Fruit fly (Drosophila melanogaster) Kc167 (cell line): ENCODE measurements around the gene CG11584.

Experiments used
- Myc ChIP-seq: fragments of >200 bp; optimal IDR thresholded peaks from 2 replicates; lab custom pipeline; 2017; ENCODE audit warnings: missing external identifiers
- Sin3A ChIP-seq: fragments of >200 bp; optimal IDR thresholded peaks from 2 replicates; lab custom pipeline; 2018; ENCODE audit warnings: missing external identifiers
- h ChIP-seq: fragments of >200 bp; optimal IDR thresholded peaks from 3 replicates; lab custom pipeline; 2018; ENCODE audit warnings: missing external identifiers
- insv ChIP-seq: fragments of >200 bp; optimal IDR thresholded peaks from 3 replicates; lab custom pipeline; 2018; ENCODE audit warnings: missing external identifiers
- psq ChIP-seq: fragments of >200 bp; optimal IDR thresholded peaks from 2 replicates; lab custom pipeline; 2017; ENCODE audit warnings: missing external identifiers
- ttk ChIP-seq: sonication (Bioruptor generic); optimal IDR thresholded peaks from 2 replicates; lab custom pipeline; 2017; ENCODE audit warnings: missing external identifiers

CG11584 gene

dm6 chrX:14180728-14181127, at the start of gene CG11584:
Gene CG11584 (plus strand): TSS chrX:14181028.
- TF ChIP-seq insv (lab: Kevin White, UChicago) (no peak), ttk (lab: Kevin White, UChicago) (no peak), Sin3A (lab: Kevin White, UChicago) (no peak), Myc (lab: Kevin White, UChicago) (no peak), h (no peak), psq (lab: Kevin White, UChicago) (no peak)

dm6 chrX:14133936-14134335, 46.9 kb upstream of the CG11584 start:
- TF ChIP-seq Myc (lab: Kevin White, UChicago): no peak
- TF ChIP-seq h: no peak
- no peak for TF ChIP-seq insv (lab: Kevin White, UChicago)
- no peak for TF ChIP-seq Sin3A (lab: Kevin White, UChicago)
- TF ChIP-seq ttk (lab: Kevin White, UChicago): no peak
- TF ChIP-seq psq (lab: Kevin White, UChicago): no peak

- TF ChIP-seq insv (lab: Kevin White, UChicago) (no peak), Myc (lab: Kevin White, UChicago) (no peak), Sin3A (lab: Kevin White, UChicago) (no peak), psq (lab: Kevin White, UChicago) (no peak), h (no peak), ttk (lab: Kevin White, UChicago) (no peak)
Measured at dm6 chrX:14148171-14148570, 32.7 kb upstream of the CG11584 start.

dm6 chrX:14149312-14149711, 31.5 kb upstream of the CG11584 start:
- TF ChIP-seq insv (lab: Kevin White, UChicago): no peak
- no peak for TF ChIP-seq h
- TF ChIP-seq Myc (lab: Kevin White, UChicago): no peak
- no peak for TF ChIP-seq Sin3A (lab: Kevin White, UChicago)
- TF ChIP-seq ttk (lab: Kevin White, UChicago): no peak
- TF ChIP-seq psq (lab: Kevin White, UChicago): no peak

- TF ChIP-seq insv (lab: Kevin White, UChicago): no peak
- no peak for TF ChIP-seq psq (lab: Kevin White, UChicago)
- TF ChIP-seq h: no peak
- no peak for TF ChIP-seq ttk (lab: Kevin White, UChicago)
- TF ChIP-seq Sin3A (lab: Kevin White, UChicago): no peak
- no peak for TF ChIP-seq Myc (lab: Kevin White, UChicago)
Measured at dm6 chrX:14151906-14152305, 28.9 kb upstream of the CG11584 start, which contains the start of gene CG12479. Gene CG12479 (minus strand): TSS chrX:14152006.

- no peak for TF ChIP-seq Myc (lab: Kevin White, UChicago)
Measured at dm6 chrX:14153689-14154088, 27.1 kb upstream of the CG11584 start.

dm6 chrX:14169068-14169642, 11.7 kb upstream of the CG11584 start, which contains the start of gene CG12480:
Gene CG12480 (plus strand): TSS chrX:14169592.
- TF ChIP-seq Sin3A (lab: Kevin White, UChicago) (no peak), h (no peak), psq (lab: Kevin White, UChicago) (no peak)

- TF ChIP-seq Sin3A (lab: Kevin White, UChicago) (no peak), Myc (lab: Kevin White, UChicago) (no peak), psq (lab: Kevin White, UChicago) (no peak), h (no peak), ttk (lab: Kevin White, UChicago) (no peak), insv (lab: Kevin White, UChicago) (no peak)
Measured at dm6 chrX:14172524-14172923, 8.3 kb upstream of the CG11584 start, which contains the start of gene betaNACtes1. Gene betaNACtes1 (minus strand): TSS chrX:14172624.

dm6 chrX:14173654-14174053, 7.2 kb upstream of the CG11584 start:
- TF ChIP-seq Sin3A (lab: Kevin White, UChicago): no peak
- no peak for TF ChIP-seq insv (lab: Kevin White, UChicago)
- TF ChIP-seq psq (lab: Kevin White, UChicago): no peak
- no peak for TF ChIP-seq Myc (lab: Kevin White, UChicago)
- TF ChIP-seq ttk (lab: Kevin White, UChicago): no peak
- no peak for TF ChIP-seq h

dm6 chrX:14174456-14174855, 6.4 kb upstream of the CG11584 start, which contains the start of gene CG1368:
Gene CG1368 (plus strand): TSS chrX:14174756.
- TF ChIP-seq Sin3A (lab: Kevin White, UChicago): no peak
- TF ChIP-seq insv (lab: Kevin White, UChicago): no peak
- TF ChIP-seq psq (lab: Kevin White, UChicago): no peak
- TF ChIP-seq h: no peak
- no peak for TF ChIP-seq ttk (lab: Kevin White, UChicago)
- TF ChIP-seq Myc (lab: Kevin White, UChicago): no peak

- TF ChIP-seq Sin3A (lab: Kevin White, UChicago) (no peak), h (no peak), Myc (lab: Kevin White, UChicago) (no peak), psq (lab: Kevin White, UChicago) (no peak), insv (lab: Kevin White, UChicago) (no peak), ttk (lab: Kevin White, UChicago) (no peak)
Measured at dm6 chrX:14175663-14176062, 5.2 kb upstream of the CG11584 start.

dm6 chrX:14176623-14177022, 4.2 kb upstream of the CG11584 start, which contains the start of gene CG11581:
Gene CG11581 (plus strand): TSS chrX:14176923.
- no peak for TF ChIP-seq psq (lab: Kevin White, UChicago)
- TF ChIP-seq Sin3A (lab: Kevin White, UChicago): no peak
- TF ChIP-seq ttk (lab: Kevin White, UChicago): no peak
- no peak for TF ChIP-seq insv (lab: Kevin White, UChicago)
- TF ChIP-seq Myc (lab: Kevin White, UChicago): no peak
- TF ChIP-seq h: no peak
